Fruit fly (Drosophila melanogaster): ENCODE data around the gene mRpS34.

- TF ChIP-seq tgo (GFP tag; IDR thresholded peaks at IDR 0.05) (no peak), CG16863 (GFP tag; optimal IDR thresholded peaks at IDR 0.05) (no peak), CG7556 (GFP tag; optimal IDR thresholded peaks at IDR 0.05) (no peak), E2f1 (GFP tag; IDR thresholded peaks at IDR 0.05) (no peak), Optix (GFP tag; IDR thresholded peaks at IDR 0.05) (no peak), CG17912 (GFP tag; optimal IDR thresholded peaks at IDR 0.05) (no peak), pan (optimal IDR thresholded peaks at IDR 0.05) (no peak), pan (GFP tag; optimal IDR thresholded peaks at IDR 0.05 in 1 of 2, IDR thresholded peaks at IDR 0.05 in 1 of 2) (no peak)
These were observed 21.7 kb downstream of the mRpS34 start, which contains the start of gene CG18814 for dm6 chr3L:16369526-16369925.
